Fruit fly (Drosophila melanogaster) whole organism, prepupa: ENCODE data around the gene Socs36E.

Source experiments
- CG6854 ChIP-seq: fragments of 200-800 bp; sonication (Bioruptor generic); optimal IDR thresholded peaks from 2 replicates; lab custom pipeline; 2017; ENCODE audit warnings: missing biosample characterization, mild to moderate bottlenecking, missing genetic modification characterization
- Sox102F ChIP-seq: fragments of 200-800 bp; sonication (Bioruptor generic); optimal IDR thresholded peaks from 2 replicates; lab custom pipeline; 2016; ENCODE audit warnings: missing biosample characterization, mild to moderate bottlenecking, missing genetic modification characterization

DNA sequence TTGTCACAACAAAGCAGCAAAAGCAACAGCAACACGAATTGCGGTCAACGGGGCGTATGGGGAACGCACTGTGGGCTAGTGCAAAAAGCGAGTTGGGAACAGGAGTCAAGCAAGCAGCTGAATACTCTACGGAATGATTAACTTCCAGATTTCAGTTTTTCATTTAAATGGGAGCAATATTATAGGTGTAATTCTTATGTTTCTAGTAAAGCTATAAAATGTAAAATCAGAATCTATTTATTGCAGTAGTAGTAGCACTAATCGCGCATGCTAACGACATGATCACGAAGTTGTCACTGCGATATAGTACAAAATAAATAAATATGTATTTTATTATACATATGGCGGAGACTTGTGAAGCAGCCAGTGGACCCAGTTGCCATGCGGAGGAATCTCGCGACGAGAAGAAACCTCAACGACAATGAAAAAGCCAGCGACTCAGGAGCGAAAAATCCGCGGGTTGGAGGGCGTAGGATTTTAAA, 5.6 kb downstream of the Socs36E start:
- TF ChIP-seq CG6854 (GFP tag; lab: Kevin White, UChicago) (no peak), Sox102F (peak; percentile 45)
